Fruit fly (Drosophila melanogaster): ENCODE measurements around the gene meng.

Gene meng

DNA sequence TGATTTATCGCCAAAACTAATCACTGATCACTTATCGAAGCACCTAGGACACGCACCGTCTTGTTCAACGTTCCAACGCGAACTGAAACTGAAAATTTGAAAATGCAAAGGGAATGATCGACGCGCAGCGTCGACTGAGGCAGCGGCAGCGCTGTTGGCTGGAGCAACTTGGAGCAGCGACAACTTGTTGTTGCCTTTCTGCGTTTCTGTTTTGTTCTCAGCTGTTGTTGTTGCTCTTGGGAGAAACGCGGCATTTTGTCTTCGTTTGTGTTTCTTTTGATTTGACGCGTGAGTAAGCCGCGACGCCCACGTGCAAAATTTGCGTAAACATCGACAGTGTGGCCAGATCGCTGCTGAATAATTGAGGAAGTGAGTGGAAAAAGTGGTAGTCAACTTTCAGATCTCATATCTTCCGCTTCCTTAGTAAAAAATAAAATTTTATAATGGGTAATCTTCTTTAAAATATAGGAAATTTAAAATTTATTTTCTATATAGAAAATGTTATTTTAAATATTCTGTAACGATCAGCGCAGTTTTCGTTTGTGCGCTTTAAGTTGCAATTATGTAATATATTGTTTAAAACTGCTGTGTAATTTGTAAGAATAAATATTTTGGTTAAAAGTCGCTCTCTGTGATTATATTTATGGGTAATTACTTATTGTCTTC, 33.2 kb upstream of the meng start, which contains the start of gene Tsp (continued):
- TF ChIP-seq mirr (GFP tag; optimal IDR thresholded peaks at IDR 0.05) (peak; percentile 0), repo (GFP tag; optimal IDR thresholded peaks at IDR 0.05) (no peak), jing (GFP tag; optimal IDR thresholded peaks at IDR 0.05) (no peak), CG6272 (GFP tag; IDR thresholded peaks at IDR 0.05) (no peak), Dfd (GFP tag; optimal IDR thresholded peaks at IDR 0.05) (no peak), dpn (GFP tag; optimal IDR thresholded peaks at IDR 0.05) (no peak), CG10462 (GFP tag; optimal IDR thresholded peaks at IDR 0.05) (no peak), CG4328 (GFP tag; optimal IDR thresholded peaks at IDR 0.05) (no peak), Fer1 (GFP tag; optimal IDR thresholded peaks at IDR 0.05) (no peak), Eip74EF (GFP tag; optimal IDR thresholded peaks at IDR 0.05) (peak in 1 of 2 experiments; percentile 64), CG8944 (GFP tag; optimal IDR thresholded peaks at IDR 0.05) (no peak), cato (GFP tag; optimal IDR thresholded peaks at IDR 0.05; ENCODE audit: borderline replicate concordance) (no peak), CG4854 (GFP tag; optimal IDR thresholded peaks at IDR 0.05) (no peak), Scr (GFP tag; IDR thresholded peaks at IDR 0.05; ENCODE audit: partially characterized antibody) (no peak), dmrt11E (tag; optimal IDR thresholded peaks at IDR 0.05) (no peak), gro (GFP tag; optimal IDR thresholded peaks at IDR 0.05) (peak; percentile 10), CG6654 (GFP tag; optimal IDR thresholded peaks at IDR 0.05) (no peak), CG7786 (GFP tag; optimal IDR thresholded peaks at IDR 0.05) (no peak), Ravus (GFP tag; IDR thresholded peaks at IDR 0.05) (no peak), Usf (GFP tag; optimal IDR thresholded peaks at IDR 0.05) (no peak), lov (optimal IDR thresholded peaks at IDR 0.05) (no peak), lov (GFP tag; IDR thresholded peaks at IDR 0.05) (no peak), CG6791 (GFP tag; IDR thresholded peaks at IDR 0.05; ENCODE audit: partially characterized antibody) (no peak), CG15073 (GFP tag; optimal IDR thresholded peaks at IDR 0.05) (no peak), amos (GFP tag; IDR thresholded peaks at IDR 0.05; ENCODE audit: partially characterized antibody) (no peak; the same call in 1 of the 2 replicates), CG1602 (GFP tag; optimal IDR thresholded peaks at IDR 0.05) (no peak), CG18476 (GFP tag; optimal IDR thresholded peaks at IDR 0.05) (no peak), rib (GFP tag; IDR thresholded peaks at IDR 0.05) (no peak), CHES-1-like (GFP tag; optimal IDR thresholded peaks at IDR 0.05) (no peak), CG2116 (GFP tag; optimal IDR thresholded peaks at IDR 0.05) (no peak), CG31365 (tag; optimal IDR thresholded peaks at IDR 0.05) (no peak), CG10543 (GFP tag; optimal IDR thresholded peaks at IDR 0.05) (no peak), Lhr (GFP tag; optimal IDR thresholded peaks at IDR 0.05) (no peak), row (GFP tag; IDR thresholded peaks at IDR 0.05) (peak; percentile 22; the same call in 1 of the 3 replicates), D19A (tag; optimal IDR thresholded peaks at IDR 0.05) (no peak), stwl (tag; optimal IDR thresholded peaks at IDR 0.05) (peak; percentile 77), al (GFP tag; IDR thresholded peaks at IDR 0.05) (no peak), Oaz (GFP tag; IDR thresholded peaks at IDR 0.05) (no peak), CG8290 (GFP tag; optimal IDR thresholded peaks at IDR 0.05) (peak; percentile 5), CG8290 (tag; optimal IDR thresholded peaks at IDR 0.05) (no peak), lilli (GFP tag; optimal IDR thresholded peaks at IDR 0.05) (no peak), CG10979 (tag; optimal IDR thresholded peaks at IDR 0.05) (no peak), CG10147 (GFP tag; optimal IDR thresholded peaks at IDR 0.05) (no peak), CG4617 (GFP tag; optimal IDR thresholded peaks at IDR 0.05; ENCODE audit: borderline replicate concordance) (no peak), Nf-YC (tag; optimal IDR thresholded peaks at IDR 0.05) (no peak), dan (GFP tag; IDR thresholded peaks at IDR 0.05) (no peak), vvl (GFP tag; IDR thresholded peaks at IDR 0.05) (peak; percentile 54), kah (GFP tag; optimal IDR thresholded peaks at IDR 0.05) (peak; percentile 90), CG17359 (tag; optimal IDR thresholded peaks at IDR 0.05) (no peak), CG43689 (GFP tag; IDR thresholded peaks at IDR 0.05) (no peak)
